Worm (Caenorhabditis elegans) whole organism, midembryonic: Measurements from ENCODE around the gene nhr-168.

ENCODE experiments used
- T22C8.4 ChIP-seq: fragments of 200-800 bp; sonication (Bioruptor generic); IDR thresholded peaks from 2 replicates; pipeline ENCODE4 v1.3.6; 2022; ENCODE audit warnings: missing genetic modification characterization, missing compliant biosample characterization
- cog-1 ChIP-seq: sonication (generic microtip); optimal IDR thresholded peaks from 2 replicates; lab custom pipeline; 2016; ENCODE audit warnings: missing genetic modification characterization, missing compliant biosample characterization
- flt-1 ChIP-seq: fragments of 200-800 bp; sonication (Bioruptor generic); IDR thresholded peaks from 2 replicates; pipeline ENCODE4 v1.3.6; 2022; ENCODE audit warnings: missing genetic modification characterization, missing compliant biosample characterization
- klf-2 ChIP-seq: fragments of 200-800 bp; sonication (Bioruptor generic); conservative IDR thresholded peaks from 2 replicates; pipeline ENCODE4 v1.3.6; 2022; ENCODE audit warnings: missing genetic modification reagents, missing genetic modification characterization, missing compliant biosample characterization
- med-1 ChIP-seq: sonication (generic microtip); optimal IDR thresholded peaks from 2 replicates; lab custom pipeline; 2017; ENCODE audit warnings: missing genetic modification characterization, mild to moderate bottlenecking, missing compliant biosample characterization, antibody characterized with exemption, missing genetic modification reagents; ENCODE audit not compliant: insufficient read depth
- ref-1 ChIP-seq: fragments of 200-800 bp; sonication (Bioruptor generic); conservative IDR thresholded peaks from 2 replicates; pipeline ENCODE4 v1.3.6; 2022; ENCODE audit warnings: missing genetic modification reagents, missing genetic modification characterization, missing compliant biosample characterization
- tab-1 ChIP-seq: fragments of 200-800 bp; sonication (Bioruptor generic); IDR thresholded peaks from 2 replicates; pipeline ENCODE4 v1.3.6; 2022; ENCODE audit warnings: missing genetic modification characterization, missing compliant biosample characterization
- ztf-23 ChIP-seq: fragments of 200-800 bp; sonication (Bioruptor generic); IDR thresholded peaks from 2 replicates; pipeline ENCODE4 v1.3.6; 2022; ENCODE audit warnings: missing genetic modification reagents, missing genetic modification characterization, missing compliant biosample characterization
- ztf-29 ChIP-seq: fragments of 200-800 bp; sonication (Bioruptor generic); IDR thresholded peaks from 2 replicates; pipeline ENCODE4 v1.3.6; 2022; ENCODE audit warnings: missing genetic modification reagents, missing genetic modification characterization, missing compliant biosample characterization

nhr-168 gene

ce11 chrV:13308616-13309015, 25.1 kb downstream of the nhr-168 start, which contains the start of gene C50B6.1:
Gene C50B6.1, plus strand, starts transcription at chrV:13308916.
- no peak for TF ChIP-seq ztf-23 (GFP tag; lab: Robert Waterston, UW)
- no peak for TF ChIP-seq ztf-29 (GFP tag; lab: Robert Waterston, UW)
- no peak for TF ChIP-seq klf-2
- TF ChIP-seq T22C8.4 (GFP tag; lab: Robert Waterston, UW), result no peak
- no peak for TF ChIP-seq flt-1

ce11 chrV:13304663-13305188, 28.9 kb downstream of the nhr-168 start, which contains the start of gene C26E1.2:
Gene C26E1.2, plus strand, starts transcription at chrV:13305138.
- no peak for TF ChIP-seq flt-1

ce11 chrV:13301443-13301842, 32.2 kb downstream of the nhr-168 start, which contains the start of gene ceh-79:
Gene ceh-79, plus strand, starts transcription at chrV:13301833.
- TF ChIP-seq cog-1, result no peak
- TF ChIP-seq ztf-23 (GFP tag; lab: Robert Waterston, UW), result no peak
- TF ChIP-seq flt-1, result no peak
- no peak for TF ChIP-seq klf-2
- TF ChIP-seq T22C8.4 (GFP tag; lab: Robert Waterston, UW), result no peak
- TF ChIP-seq tab-1 (GFP tag; lab: Robert Waterston, UW), result no peak

ce11 chrV:13300492-13300891, 33.2 kb downstream of the nhr-168 start:
- TF ChIP-seq tab-1 (GFP tag; lab: Robert Waterston, UW) (no peak), med-1 (GFP tag; lab: Kevin White, UChicago) (no peak)

ce11 chrV:13299398-13299797, 34.3 kb downstream of the nhr-168 start:
- no peak for TF ChIP-seq ztf-23 (GFP tag; lab: Robert Waterston, UW)
- no peak for TF ChIP-seq T22C8.4 (GFP tag; lab: Robert Waterston, UW)
- TF ChIP-seq klf-2, result no peak
- TF ChIP-seq cog-1, result no peak
- TF ChIP-seq flt-1, result no peak
- no peak for TF ChIP-seq med-1 (GFP tag; lab: Kevin White, UChicago)
- no peak for TF ChIP-seq ref-1 (GFP tag; lab: Robert Waterston, UW)

- TF ChIP-seq flt-1 (no peak), ztf-23 (GFP tag; lab: Robert Waterston, UW) (no peak), T22C8.4 (GFP tag; lab: Robert Waterston, UW) (no peak), ztf-29 (GFP tag; lab: Robert Waterston, UW) (no peak), cog-1 (no peak), med-1 (GFP tag; lab: Kevin White, UChicago) (no peak), klf-2 (no peak), ref-1 (GFP tag; lab: Robert Waterston, UW) (no peak), tab-1 (GFP tag; lab: Robert Waterston, UW) (no peak)
These were observed 35.0 kb downstream of the nhr-168 start for ce11 chrV:13298706-13299105.

- no peak for TF ChIP-seq ztf-23 (GFP tag; lab: Robert Waterston, UW)
- TF ChIP-seq med-1 (GFP tag; lab: Kevin White, UChicago), result no peak
- no peak for TF ChIP-seq flt-1
- no peak for TF ChIP-seq ref-1 (GFP tag; lab: Robert Waterston, UW)
- TF ChIP-seq tab-1 (GFP tag; lab: Robert Waterston, UW), result no peak
- TF ChIP-seq T22C8.4 (GFP tag; lab: Robert Waterston, UW), result no peak
- no peak for TF ChIP-seq ztf-29 (GFP tag; lab: Robert Waterston, UW)
- no peak for TF ChIP-seq klf-2
These were observed 36.5 kb downstream of the nhr-168 start, which contains the start of gene C26E1.1 for ce11 chrV:13297220-13297619. Gene C26E1.1, plus strand, starts transcription at chrV:13297520.

- TF ChIP-seq ztf-29 (GFP tag; lab: Robert Waterston, UW) (no peak), cog-1 (no peak), flt-1 (no peak), T22C8.4 (GFP tag; lab: Robert Waterston, UW) (no peak), ztf-23 (GFP tag; lab: Robert Waterston, UW) (no peak)
These were observed 37.8 kb downstream of the nhr-168 start, which contains the start of gene uig-1 for ce11 chrV:13295859-13296258. Gene uig-1, minus strand, starts transcription at chrV:13295978.

- TF ChIP-seq ztf-23 (GFP tag; lab: Robert Waterston, UW) (no peak), ztf-29 (GFP tag; lab: Robert Waterston, UW) (no peak), tab-1 (GFP tag; lab: Robert Waterston, UW) (no peak)
These were observed 39.2 kb downstream of the nhr-168 start for ce11 chrV:13294507-13294906.

- TF ChIP-seq ztf-23 (GFP tag; lab: Robert Waterston, UW) (no peak), cog-1 (no peak), med-1 (GFP tag; lab: Kevin White, UChicago) (no peak), klf-2 (no peak), tab-1 (GFP tag; lab: Robert Waterston, UW) (no peak), T22C8.4 (GFP tag; lab: Robert Waterston, UW) (no peak), flt-1 (no peak), ztf-29 (GFP tag; lab: Robert Waterston, UW) (no peak), ref-1 (GFP tag; lab: Robert Waterston, UW) (no peak)
These were observed 44.8 kb downstream of the nhr-168 start for ce11 chrV:13288881-13289280.

- TF ChIP-seq ztf-23 (GFP tag; lab: Robert Waterston, UW), result no peak
- TF ChIP-seq ref-1 (GFP tag; lab: Robert Waterston, UW), result no peak
- TF ChIP-seq T22C8.4 (GFP tag; lab: Robert Waterston, UW), result no peak
- no peak for TF ChIP-seq med-1 (GFP tag; lab: Kevin White, UChicago)
- no peak for TF ChIP-seq flt-1
- no peak for TF ChIP-seq cog-1
- no peak for TF ChIP-seq klf-2
- TF ChIP-seq tab-1 (GFP tag; lab: Robert Waterston, UW), result no peak
- no peak for TF ChIP-seq ztf-29 (GFP tag; lab: Robert Waterston, UW)
These were observed 47.1 kb downstream of the nhr-168 start for ce11 chrV:13286525-13286924.
